Worm (Caenorhabditis elegans): ENCODE data around the gene cest-33.

- TF ChIP-seq let-526 (GFP tag; IDR thresholded peaks at IDR 0.05) (no peak), lir-1 (GFP tag; conservative IDR thresholded peaks at IDR 0.05) (no peak), ceh-100 (GFP tag; IDR thresholded peaks at IDR 0.05) (no peak), T26A5.8 (tag; optimal IDR thresholded peaks at IDR 0.05) (no peak)
Measured at ce11 chrV:6321733-6322198, 43.7 kb downstream of the cest-33 start, which contains the start of gene T28C12.15.
